Fruit fly (Drosophila melanogaster): ENCODE data around the gene MESK4.

Gene MESK4

DNA sequence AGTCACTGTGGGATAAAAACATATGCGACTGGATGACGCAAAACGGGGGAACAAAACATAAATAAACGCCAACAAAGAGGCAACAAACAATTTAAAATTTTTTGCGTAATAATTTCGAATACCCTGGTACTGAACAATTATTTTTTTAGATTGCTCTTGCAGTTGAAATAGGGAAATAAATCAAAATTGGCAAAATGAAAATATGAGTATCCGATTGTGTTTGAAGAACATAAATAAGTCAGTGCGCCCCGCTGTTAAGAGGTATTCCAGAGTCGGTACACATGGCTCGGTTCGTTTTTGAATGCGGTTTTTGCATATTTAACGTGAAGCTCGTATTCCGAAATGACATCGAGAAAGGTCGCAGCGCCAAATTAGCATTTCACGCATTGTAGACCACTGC, 3.1 kb upstream of the MESK4 start (continued):
- no peak for TF ChIP-seq CG3032 (tag; optimal IDR thresholded peaks at IDR 0.05)
- no peak for TF ChIP-seq spab (GFP tag; optimal IDR thresholded peaks at IDR 0.05)
- TF ChIP-seq Eip78C (GFP tag) = peak; percentile 70
- TF ChIP-seq CG32006 (GFP tag; optimal IDR thresholded peaks at IDR 0.05) = no peak
- no peak for TF ChIP-seq vri (GFP tag; optimal IDR thresholded peaks at IDR 0.05)
- TF ChIP-seq pdm3 (GFP tag; optimal IDR thresholded peaks at IDR 0.05) = peak; percentile 8
- TF ChIP-seq CG8119 (GFP tag; IDR thresholded peaks at IDR 0.05) = no peak
- TF ChIP-seq CG9139 (GFP tag; optimal IDR thresholded peaks at IDR 0.05) = no peak
- TF ChIP-seq Ets96B (tag; optimal IDR thresholded peaks at IDR 0.05) = no peak
- peak; percentile 32 for TF ChIP-seq OdsH (GFP tag; optimal IDR thresholded peaks at IDR 0.05)
- peak; percentile 56 for TF ChIP-seq Ets21C (GFP tag; optimal IDR thresholded peaks at IDR 0.05)
- TF ChIP-seq CG10631 (GFP tag; optimal IDR thresholded peaks at IDR 0.05) = peak; percentile 5
- peak; percentile 82 for TF ChIP-seq Hr39 (GFP tag; optimal IDR thresholded peaks at IDR 0.05)
- TF ChIP-seq Sox15 (GFP tag; optimal IDR thresholded peaks at IDR 0.05) = peak; percentile 32
- no peak for TF ChIP-seq CG6854 (GFP tag; optimal IDR thresholded peaks at IDR 0.05)
- peak; percentile 13 for TF ChIP-seq achi (GFP tag; optimal IDR thresholded peaks at IDR 0.05)
- no peak for TF ChIP-seq dac (GFP tag; optimal IDR thresholded peaks at IDR 0.05)
- no peak for TF ChIP-seq CG11294 (GFP tag; IDR thresholded peaks at IDR 0.05)
- TF ChIP-seq CG8632 (GFP tag; optimal IDR thresholded peaks at IDR 0.05) = peak; percentile 17
- TF ChIP-seq CG6276 (GFP tag; optimal IDR thresholded peaks at IDR 0.05) = no peak
- peak; percentile 77 for TF ChIP-seq cyc (GFP tag; optimal IDR thresholded peaks at IDR 0.05)
- no peak for TF ChIP-seq salr (GFP tag; optimal IDR thresholded peaks at IDR 0.05)
- TF ChIP-seq svp (GFP tag) = peak; percentile 86
- TF ChIP-seq CG7368 (GFP tag; optimal IDR thresholded peaks at IDR 0.05) = no peak
- TF ChIP-seq CG16779 (tag; optimal IDR thresholded peaks at IDR 0.05) = no peak
- peak; percentile 73 for TF ChIP-seq topi (GFP tag; optimal IDR thresholded peaks at IDR 0.05)

DNA sequence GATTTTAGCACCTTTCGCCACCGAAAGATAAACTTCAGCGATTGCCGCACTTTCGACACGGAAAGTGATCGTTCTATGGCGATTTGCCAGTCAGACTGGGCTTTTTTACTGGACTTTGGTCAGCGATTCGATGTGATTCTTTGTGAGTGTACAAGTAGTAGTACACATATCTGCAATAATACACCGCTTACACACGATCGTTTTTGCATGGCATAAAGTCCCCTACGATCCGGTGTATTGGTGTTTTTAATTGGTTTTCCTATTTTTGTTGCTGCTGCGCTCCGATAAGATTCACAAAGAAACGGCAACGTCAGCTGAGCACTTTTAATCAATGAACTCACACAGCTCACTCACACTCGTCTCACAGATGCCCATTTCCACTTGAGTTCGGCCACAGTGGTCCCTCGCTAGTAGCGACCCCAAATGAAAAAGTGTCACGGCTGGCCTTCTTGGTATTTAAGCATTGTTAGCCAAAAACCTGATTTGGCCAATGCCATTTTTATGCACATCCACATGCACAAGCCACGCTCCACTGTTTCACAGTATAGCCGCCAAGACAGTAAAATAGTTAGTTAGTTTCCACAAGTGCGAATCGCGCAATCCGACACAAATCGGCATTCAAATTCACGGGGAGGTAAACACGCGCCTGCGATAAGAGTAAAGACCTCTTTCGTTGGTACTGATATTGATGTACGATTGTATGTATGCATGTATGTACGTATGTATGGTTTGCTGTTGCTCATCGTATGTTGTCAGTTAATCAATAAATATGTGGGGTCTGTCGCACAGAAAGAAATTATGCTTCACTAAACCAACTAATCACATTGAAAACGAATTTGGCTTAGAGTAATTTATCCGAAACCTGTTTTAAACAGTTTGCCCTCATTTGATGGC, 2.2 kb upstream of the MESK4 start:
- TF ChIP-seq Ets21C (GFP tag; optimal IDR thresholded peaks at IDR 0.05) (peak; percentile 88), CG7368 (GFP tag; optimal IDR thresholded peaks at IDR 0.05) (peak; percentile 92), CG11294 (GFP tag; IDR thresholded peaks at IDR 0.05) (peak; percentile 97), CG4318 (GFP tag; optimal IDR thresholded peaks at IDR 0.05) (peak; percentile 86), CG10669 (GFP tag; optimal IDR thresholded peaks at IDR 0.05) (peak; percentile 84), CG8632 (GFP tag; optimal IDR thresholded peaks at IDR 0.05) (peak; percentile 84), OdsH (GFP tag; optimal IDR thresholded peaks at IDR 0.05) (peak; percentile 90), salr (GFP tag; optimal IDR thresholded peaks at IDR 0.05) (peak; percentile 73 to 80), CG32006 (GFP tag; optimal IDR thresholded peaks at IDR 0.05) (peak; percentile 94), Hr38 (GFP tag; optimal IDR thresholded peaks at IDR 0.05) (peak; percentile 82), Met (GFP tag; optimal IDR thresholded peaks at IDR 0.05) (peak; percentile 92), Eip75B (GFP tag; optimal IDR thresholded peaks at IDR 0.05) (peak; percentile 89), Lpt (GFP tag; optimal IDR thresholded peaks at IDR 0.05) (peak; percentile 87), CG8119 (GFP tag; IDR thresholded peaks at IDR 0.05) (peak; percentile 95), CG10631 (GFP tag; optimal IDR thresholded peaks at IDR 0.05) (peak; percentile 85), CG31627 (GFP tag; optimal IDR thresholded peaks at IDR 0.05) (peak; percentile 93), svp (GFP tag) (peak; percentile 97), Eip78C (GFP tag) (peak; percentile 96), Hr4 (GFP tag; optimal IDR thresholded peaks at IDR 0.05) (peak; percentile 95), CG6276 (GFP tag; optimal IDR thresholded peaks at IDR 0.05) (peak; percentile 75), CG1621 (tag; optimal IDR thresholded peaks at IDR 0.05) (peak; percentile 84), CG6792 (GFP tag; optimal IDR thresholded peaks at IDR 0.05) (peak; percentile 89), CG11762 (GFP tag; optimal IDR thresholded peaks at IDR 0.05; ENCODE audit: insufficient read depth) (peak; percentile 42), CG3919 (GFP tag; optimal IDR thresholded peaks at IDR 0.05) (peak; percentile 89), fd85E (GFP tag; optimal IDR thresholded peaks at IDR 0.05) (peak; percentile 20), Ets96B (tag; optimal IDR thresholded peaks at IDR 0.05) (peak; percentile 82), esn (GFP tag; optimal IDR thresholded peaks at IDR 0.05) (peak; percentile 92), spab (GFP tag; optimal IDR thresholded peaks at IDR 0.05) (peak; percentile 82), CG15336 (GFP tag; IDR thresholded peaks at IDR 0.05) (peak; percentile 96), achi (GFP tag; optimal IDR thresholded peaks at IDR 0.05) (peak; percentile 88), CG11902 (GFP tag; optimal IDR thresholded peaks at IDR 0.05) (peak; percentile 91), CG9139 (GFP tag; optimal IDR thresholded peaks at IDR 0.05) (peak; percentile 60), pdm3 (GFP tag; optimal IDR thresholded peaks at IDR 0.05) (peak; percentile 91), net (GFP tag; optimal IDR thresholded peaks at IDR 0.05) (peak; percentile 90), CG6808 (GFP tag; optimal IDR thresholded peaks at IDR 0.05) (peak; percentile 77), Sox14 (GFP tag; optimal IDR thresholded peaks at IDR 0.05) (peak; percentile 93), ss (GFP tag; optimal IDR thresholded peaks at IDR 0.05) (peak; percentile 72 to 85)
